Fruit fly (Drosophila melanogaster) whole organism, embryonic: ENCODE measurements around the gene BomT3.

Experiments
- Bteb2 ChIP-seq: fragments of 200-800 bp; sonication (Bioruptor generic); optimal IDR thresholded peaks from 2 replicates; lab custom pipeline; 2016; ENCODE audit warnings: missing biosample characterization, missing genetic modification characterization
- C15 ChIP-seq: fragments of 200-800 bp; sonication (Bioruptor generic); IDR thresholded peaks from 3 replicates; pipeline ENCODE4 v1.3.6; 2022; ENCODE audit warnings: missing biosample characterization, missing genetic modification characterization
- CG10654 ChIP-seq: fragments of 200-800 bp; sonication (Bioruptor generic); optimal IDR thresholded peaks from 2 replicates; lab custom pipeline; 2016; ENCODE audit warnings: missing biosample characterization, missing genetic modification characterization
- CG11247 ChIP-seq: fragments of 200-800 bp; sonication (Bioruptor generic); IDR thresholded peaks from 2 replicates; pipeline ENCODE4 v1.3.6; 2022; ENCODE audit warnings: missing biosample characterization, missing genetic modification characterization
- CG14860 ChIP-seq: fragments of 200-800 bp; sonication (Bioruptor generic); IDR thresholded peaks from 3 replicates; pipeline ENCODE4 v1.3.6; 2022; ENCODE audit warnings: missing biosample characterization, missing genetic modification characterization; ENCODE audit not compliant: partially characterized antibody
- CG15514 ChIP-seq: fragments of 200-800 bp; sonication (Bioruptor generic); optimal IDR thresholded peaks from 3 replicates; lab custom pipeline; 2017; ENCODE audit warnings: missing biosample characterization, missing genetic modification characterization, mild to moderate bottlenecking, moderate library complexity, missing genetic modification reagents
- CG15601 ChIP-seq: fragments of 200-800 bp; sonication (Bioruptor generic); optimal IDR thresholded peaks from 3 replicates; lab custom pipeline; 2019; ENCODE audit warnings: missing biosample characterization, mild to moderate bottlenecking, missing genetic modification characterization, moderate library complexity
- CG17328 ChIP-seq: fragments of 200-800 bp; sonication (Bioruptor generic); IDR thresholded peaks from 2 replicates; pipeline ENCODE4 v1.3.6; 2022; ENCODE audit warnings: missing biosample characterization, missing genetic modification characterization
- CG17802 ChIP-seq: fragments of 200-800 bp; sonication (Bioruptor generic); optimal IDR thresholded peaks from 2 replicates; lab custom pipeline; 2018; ENCODE audit warnings: missing biosample characterization, mild to moderate bottlenecking, missing genetic modification characterization, moderate library complexity
- CG2116 ChIP-seq: fragments of 200-800 bp; sonication (Bioruptor generic); optimal IDR thresholded peaks from 3 replicates; lab custom pipeline; 2018; ENCODE audit warnings: missing biosample characterization, mild to moderate bottlenecking, missing genetic modification characterization
- CG30431 ChIP-seq: fragments of 200-800 bp; sonication (Bioruptor generic); optimal IDR thresholded peaks from 2 replicates; lab custom pipeline; 2017; ENCODE audit warnings: missing biosample characterization, missing genetic modification characterization
- CG32532 ChIP-seq: fragments of 200-800 bp; sonication (Bioruptor generic); IDR thresholded peaks from 2 replicates; pipeline ENCODE4 v1.3.6; 2022; ENCODE audit warnings: missing biosample characterization, missing genetic modification characterization
- CG3838 ChIP-seq: fragments of 200-800 bp; sonication (Bioruptor generic); optimal IDR thresholded peaks from 3 replicates; lab custom pipeline; 2016; ENCODE audit warnings: missing biosample characterization, missing genetic modification characterization
- CG4282 ChIP-seq: fragments of 200-800 bp; sonication (Bioruptor generic); optimal IDR thresholded peaks from 2 replicates; lab custom pipeline; 2016; ENCODE audit warnings: missing biosample characterization, missing genetic modification characterization
- CG43689 ChIP-seq: fragments of 200-800 bp; sonication (Bioruptor generic); IDR thresholded peaks from 2 replicates; pipeline ENCODE4 v1.3.6; 2022; ENCODE audit warnings: missing biosample characterization, missing genetic modification characterization
- CG4820 ChIP-seq: fragments of 200-800 bp; sonication (Bioruptor generic); optimal IDR thresholded peaks from 3 replicates; lab custom pipeline; 2016; ENCODE audit warnings: missing biosample characterization, missing genetic modification characterization
- CG5953 ChIP-seq: fragments of 200-800 bp; sonication (Bioruptor generic); IDR thresholded peaks from 2 replicates; pipeline ENCODE4 v1.3.6; 2022; ENCODE audit warnings: missing biosample characterization, missing genetic modification characterization
- CG6175 ChIP-seq: fragments of 200-800 bp; sonication (Bioruptor generic); IDR thresholded peaks from 3 replicates; pipeline ENCODE4 v1.3.6; 2022; ENCODE audit warnings: missing biosample characterization, missing genetic modification characterization
- CG6272 ChIP-seq: fragments of 200-800 bp; sonication (Bioruptor generic); IDR thresholded peaks from 2 replicates; pipeline ENCODE4 v1.3.6; 2022; ENCODE audit warnings: missing biosample characterization, missing genetic modification characterization
- CG6765 ChIP-seq: fragments of 200-800 bp; sonication (Bioruptor generic); optimal IDR thresholded peaks from 3 replicates; lab custom pipeline; 2017; ENCODE audit warnings: missing biosample characterization, mild to moderate bottlenecking, missing genetic modification characterization
- CG7357 ChIP-seq: fragments of 200-800 bp; sonication (Bioruptor generic); IDR thresholded peaks from 3 replicates; pipeline ENCODE4 v1.3.6; 2022; ENCODE audit warnings: missing biosample characterization, missing genetic modification characterization
- CG7372 ChIP-seq: fragments of 200-800 bp; sonication (Bioruptor generic); IDR thresholded peaks from 2 replicates; pipeline ENCODE4 v1.3.6; 2022; ENCODE audit warnings: missing biosample characterization, missing genetic modification characterization
- CG8359 ChIP-seq: fragments of 200-800 bp; sonication (Bioruptor generic); optimal IDR thresholded peaks from 2 replicates; lab custom pipeline; 2017; ENCODE audit warnings: missing biosample characterization, mild to moderate bottlenecking, missing genetic modification characterization, borderline replicate concordance
- CG8388 ChIP-seq: fragments of 200-800 bp; sonication (Bioruptor generic); optimal IDR thresholded peaks from 2 replicates; lab custom pipeline; 2019; ENCODE audit warnings: missing biosample characterization, mild to moderate bottlenecking, missing genetic modification characterization, moderate library complexity
- CHES-1-like ChIP-seq: fragments of 200-800 bp; sonication (Bioruptor generic); optimal IDR thresholded peaks from 2 replicates; lab custom pipeline; 2016; ENCODE audit warnings: missing biosample characterization, missing genetic modification characterization
- Camta ChIP-seq: fragments of 200-800 bp; sonication (Bioruptor generic); optimal IDR thresholded peaks from 2 replicates; lab custom pipeline; 2016; ENCODE audit warnings: missing biosample characterization, missing genetic modification characterization
- Gug ChIP-seq: fragments of 200-800 bp; sonication (Bioruptor generic); IDR thresholded peaks from 4 replicates; pipeline ENCODE4 v1.3.6; 2022; ENCODE audit warnings: missing biosample characterization, missing genetic modification characterization
- Hand ChIP-seq: fragments of 200-800 bp; sonication (Bioruptor generic); optimal IDR thresholded peaks from 2 replicates; lab custom pipeline; 2017; ENCODE audit warnings: mild to moderate bottlenecking, missing biosample characterization, missing genetic modification reagents, missing genetic modification characterization
- Hr3 ChIP-seq: fragments of 200-800 bp; sonication (Bioruptor generic); optimal IDR thresholded peaks from 3 replicates; lab custom pipeline; 2016; ENCODE audit warnings: missing biosample characterization, missing genetic modification characterization
- Lpt ChIP-seq: fragments of >200 bp; optimal IDR thresholded peaks from 2 replicates; lab custom pipeline; 2018; ENCODE audit warnings: missing biosample characterization, missing genetic modification characterization
- Rx ChIP-seq: fragments of 200-800 bp; sonication (Bioruptor generic); IDR thresholded peaks from 2 replicates; pipeline ENCODE4 v1.3.6; 2022; ENCODE audit warnings: missing biosample characterization, missing genetic modification characterization
- Sry-β ChIP-seq: fragments of 200-800 bp; sonication (Bioruptor generic); optimal IDR thresholded peaks from 2 replicates; lab custom pipeline; 2018; ENCODE audit warnings: missing biosample characterization, mild to moderate bottlenecking, missing genetic modification characterization, moderate library complexity
- Stat92E ChIP-seq, 3 experiments: fragments of >200 bp in 2 of 3; fragments of 200-800 bp in 1 of 3; sonication (Bioruptor generic) in 1 of 3; optimal IDR thresholded peaks; 2 replicates each; lab custom pipeline; 2017 to 2019; ENCODE audit warnings: missing biosample characterization in 3 of 3, missing genetic modification characterization in 3 of 3, mild to moderate bottlenecking in 1 of 3, moderate library complexity in 1 of 3
- YL-1 ChIP-seq: fragments of 200-800 bp; sonication (Bioruptor generic); optimal IDR thresholded peaks from 3 replicates; lab custom pipeline; 2017; ENCODE audit warnings: missing biosample characterization, mild to moderate bottlenecking, missing genetic modification characterization
- dm ChIP-seq: fragments of 200-800 bp; sonication (Bioruptor generic); optimal IDR thresholded peaks from 3 replicates; lab custom pipeline; 2016; ENCODE audit warnings: missing biosample characterization, missing genetic modification characterization
- dmrt11E ChIP-seq: fragments of 200-800 bp; sonication (Bioruptor generic); optimal IDR thresholded peaks from 3 replicates; lab custom pipeline; 2018; ENCODE audit warnings: missing biosample characterization, mild to moderate bottlenecking, missing genetic modification characterization, moderate library complexity
- fd96Cb ChIP-seq: fragments of 200-800 bp; sonication (Bioruptor generic); optimal IDR thresholded peaks from 2 replicates; lab custom pipeline; 2018; ENCODE audit warnings: missing biosample characterization, mild to moderate bottlenecking, missing genetic modification characterization, moderate library complexity
- gem ChIP-seq: fragments of 200-800 bp; sonication (Bioruptor generic); optimal IDR thresholded peaks from 2 replicates; lab custom pipeline; 2019; ENCODE audit warnings: missing biosample characterization, mild to moderate bottlenecking, missing genetic modification characterization, moderate library complexity
- jing ChIP-seq: fragments of 200-800 bp; sonication (Bioruptor generic); optimal IDR thresholded peaks from 2 replicates; lab custom pipeline; 2018; ENCODE audit warnings: missing biosample characterization, mild to moderate bottlenecking, missing genetic modification characterization
- nerfin-2 ChIP-seq: fragments of 200-800 bp; sonication (Bioruptor generic); IDR thresholded peaks from 2 replicates; pipeline ENCODE4 v1.3.6; 2022; ENCODE audit warnings: missing biosample characterization, missing genetic modification characterization; ENCODE audit not compliant: partially characterized antibody
- odd ChIP-seq: fragments of 200-800 bp; sonication (Bioruptor generic); optimal IDR thresholded peaks from 2 replicates; lab custom pipeline; 2017; ENCODE audit warnings: missing biosample characterization, mild to moderate bottlenecking, missing genetic modification characterization
- pum ChIP-seq: fragments of 200-800 bp; sonication (Bioruptor generic); optimal IDR thresholded peaks from 2 replicates; lab custom pipeline; 2016; ENCODE audit warnings: missing biosample characterization, missing genetic modification characterization
- rib ChIP-seq: fragments of 200-800 bp; sonication (Bioruptor generic); IDR thresholded peaks from 2 replicates; pipeline ENCODE4 v1.3.6; 2022; ENCODE audit warnings: missing biosample characterization, missing genetic modification characterization
- salm ChIP-seq: fragments of 200-800 bp; sonication (Bioruptor generic); optimal IDR thresholded peaks from 2 replicates; lab custom pipeline; 2018; ENCODE audit warnings: missing biosample characterization, mild to moderate bottlenecking, missing genetic modification characterization
- schlank ChIP-seq: fragments of 200-800 bp; sonication (Bioruptor generic); optimal IDR thresholded peaks from 2 replicates; lab custom pipeline; 2018; ENCODE audit warnings: missing biosample characterization, mild to moderate bottlenecking, missing genetic modification characterization
- sqz ChIP-seq: fragments of 200-800 bp; sonication (Bioruptor generic); optimal IDR thresholded peaks from 3 replicates; lab custom pipeline; 2018; ENCODE audit warnings: missing biosample characterization, mild to moderate bottlenecking, missing genetic modification characterization
- twi ChIP-seq: fragments of 200-800 bp; optimal IDR thresholded peaks from 2 replicates; lab custom pipeline; 2019; ENCODE audit warnings: missing biosample characterization, mild to moderate bottlenecking, missing genetic modification characterization, moderate library complexity
- vnd ChIP-seq: fragments of 200-800 bp; sonication (Bioruptor generic); IDR thresholded peaks from 3 replicates; pipeline ENCODE4 v1.3.6; 2022; ENCODE audit warnings: missing biosample characterization, missing genetic modification characterization; ENCODE audit not compliant: partially characterized antibody
- vvl ChIP-seq: fragments of 200-800 bp; sonication (Bioruptor generic); IDR thresholded peaks from 2 replicates; pipeline ENCODE4 v1.3.6; 2022; ENCODE audit warnings: missing biosample characterization, missing genetic modification characterization

Gene BomT3

DNA sequence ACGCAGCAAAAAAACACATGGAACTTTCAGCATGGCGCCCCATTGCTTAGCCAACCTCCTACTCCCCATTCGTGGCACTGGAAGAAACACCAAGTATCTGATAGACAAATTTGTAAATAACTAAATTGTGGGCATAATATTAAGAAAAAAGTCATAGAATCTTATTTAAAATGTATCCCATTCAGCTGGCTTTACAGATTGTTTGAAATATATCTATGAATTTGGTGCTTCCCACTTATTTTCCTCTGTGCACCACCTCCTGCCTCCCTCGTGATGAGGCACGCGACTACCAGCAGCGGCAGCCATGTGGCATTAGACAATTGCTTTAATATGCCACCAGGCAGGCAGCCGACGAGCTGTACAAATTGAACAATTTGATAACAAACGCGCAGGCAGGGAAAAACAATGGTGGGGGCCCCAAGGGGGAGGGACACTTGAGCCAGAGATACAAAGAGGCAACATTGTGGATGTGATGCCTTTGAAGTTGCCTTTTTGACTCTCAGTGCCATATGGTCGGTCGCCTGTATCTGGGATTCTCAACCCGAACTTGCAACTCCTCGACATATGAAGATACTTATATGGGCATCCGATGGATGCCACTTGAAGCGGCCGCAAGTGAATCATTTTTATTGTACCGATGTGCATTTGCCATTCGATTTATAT lies 36.9 kb downstream of the BomT3 start (continued):
- no peak for TF ChIP-seq CG7372 (GFP tag; lab: Robert Waterston, UW)
- peak; percentile 54 for TF ChIP-seq CG6765
- TF ChIP-seq sqz (GFP tag; lab: Kevin White, UChicago), result peak; percentile 9
- no peak for TF ChIP-seq Sry-β
- no peak for TF ChIP-seq CG14860 (GFP tag; lab: Robert Waterston, UW)
- TF ChIP-seq Rx (GFP tag; lab: Robert Waterston, UW), result peak; percentile 74; the same call in 1 of the 2 replicates
- TF ChIP-seq CG15601 (tag; lab: Kevin White, UChicago), result peak; percentile 58
- peak; percentile 79 for TF ChIP-seq rib (GFP tag; lab: Robert Waterston, UW)
- TF ChIP-seq CG3838, result peak; percentile 47
- TF ChIP-seq dmrt11E, result peak; percentile 72
- TF ChIP-seq CG17802 (tag; lab: Kevin White, UChicago), result peak; percentile 51
- peak; percentile 89 for TF ChIP-seq gem (tag; lab: Kevin White, UChicago)
- peak; percentile 83 for TF ChIP-seq fd96Cb
- peak; percentile 68 for TF ChIP-seq odd (GFP tag; lab: Kevin White, UChicago)
- peak; percentile 44 for TF ChIP-seq schlank (tag; lab: Kevin White, UChicago)
- peak; percentile 72 for TF ChIP-seq salm
- peak; percentile 72 for TF ChIP-seq jing (GFP tag; lab: Kevin White, UChicago)
- peak; percentile 68 for TF ChIP-seq CHES-1-like (GFP tag; lab: Kevin White, UChicago)
- peak; percentile 89 for TF ChIP-seq vvl (GFP tag; lab: Robert Waterston, UW)
- TF ChIP-seq CG30431, result peak; percentile 63
- peak; percentile 66 for TF ChIP-seq CG11247
- peak; percentile 80 for TF ChIP-seq CG8388 (GFP tag; lab: Kevin White, UChicago)
- TF ChIP-seq CG6272 (GFP tag; lab: Robert Waterston, UW), result peak; percentile 66
- peak; percentile 63 for TF ChIP-seq CG10654 (GFP tag; lab: Kevin White, UChicago)
- TF ChIP-seq CG2116 (GFP tag; lab: Kevin White, UChicago), result peak; percentile 41
- peak; percentile 67 for TF ChIP-seq CG43689 (GFP tag; lab: Robert Waterston, UW)
- no peak for TF ChIP-seq YL-1 (GFP tag; lab: Kevin White, UChicago)
- TF ChIP-seq pum, result peak; percentile 68
- TF ChIP-seq Stat92E (GFP tag; optimal IDR thresholded peaks at IDR 0.05; lab: Kevin White, UChicago), result no peak
- TF ChIP-seq CG5953, result peak; percentile 79
- TF ChIP-seq CG32532 (GFP tag; lab: Robert Waterston, UW), result peak; percentile 87
- peak; percentile 95 for TF ChIP-seq twi (tag; lab: Kevin White, UChicago)
- peak; percentile 57; the same call in 1 of the 3 replicates for TF ChIP-seq CG6175 (GFP tag; lab: Robert Waterston, UW)
- TF ChIP-seq Hand (GFP tag; lab: Kevin White, UChicago), result peak; percentile 82
- peak; percentile 70 for TF ChIP-seq Gug (GFP tag; lab: Robert Waterston, UW)
- peak; percentile 76 for TF ChIP-seq Hr3 (GFP tag; lab: Kevin White, UChicago)
- peak; percentile 77 for TF ChIP-seq CG15514 (GFP tag; lab: Kevin White, UChicago)
- TF ChIP-seq Camta (GFP tag; lab: Kevin White, UChicago), result peak; percentile 69
- TF ChIP-seq CG4282 (GFP tag; lab: Kevin White, UChicago), result no peak
- TF ChIP-seq CG8359, result peak; percentile 34
- TF ChIP-seq C15 (GFP tag; lab: Robert Waterston, UW), result peak; percentile 57; the same call in 2 of the 3 replicates
- TF ChIP-seq Lpt (GFP tag; lab: Kevin White, UChicago), result no peak
- peak; percentile 75 for TF ChIP-seq CG17328 (GFP tag; lab: Robert Waterston, UW)
- TF ChIP-seq vnd, result no peak
- TF ChIP-seq nerfin-2 (GFP tag; lab: Robert Waterston, UW), result no peak
- TF ChIP-seq CG4820 (GFP tag; lab: Kevin White, UChicago), result peak; percentile 63
- TF ChIP-seq dm (GFP tag; lab: Kevin White, UChicago), result peak; percentile 64
- TF ChIP-seq CG7357 (GFP tag; lab: Robert Waterston, UW), result peak; percentile 50; the same call in 2 of the 3 replicates
- peak; percentile 77 for TF ChIP-seq Bteb2 (GFP tag; lab: Kevin White, UChicago)
